Fruit fly (Drosophila melanogaster): ENCODE results near the gene obst-H.

obst-H gene

dm6 chr3L:15494599-15495271 is 34.3 kb downstream of the obst-H start (continued):
- TF ChIP-seq CG2120 (GFP tag; optimal IDR thresholded peaks at IDR 0.05) (no peak), Asciz (GFP tag; optimal IDR thresholded peaks at IDR 0.05) (peak; percentile 51), vvl (GFP tag; IDR thresholded peaks at IDR 0.05) (0 out of 2 replicates have a peak, but pooled peaks have one; percentile 0), sqz (GFP tag; optimal IDR thresholded peaks at IDR 0.05) (peak; percentile 38), CG9932 (GFP tag; IDR thresholded peaks at IDR 0.05) (no peak), Trl (optimal IDR thresholded peaks at IDR 0.05) (peak; percentile 56 to 65), Trl (GFP tag; optimal IDR thresholded peaks at IDR 0.05) (no peak)

- TF ChIP-seq PHDP (tag; optimal IDR thresholded peaks at IDR 0.05) (no peak), mam (GFP tag; optimal IDR thresholded peaks at IDR 0.05) (no peak), CG3163 (GFP tag; optimal IDR thresholded peaks at IDR 0.05) (peak; percentile 96), slp2 (GFP tag; optimal IDR thresholded peaks at IDR 0.05) (no peak), Ptx1 (GFP tag; IDR thresholded peaks at IDR 0.05) (peak; percentile 52; the same call in 1 of the 2 replicates), Mes4 (GFP tag; optimal IDR thresholded peaks at IDR 0.05) (no peak), CG11398 (GFP tag; optimal IDR thresholded peaks at IDR 0.05) (no peak), Bdp1 (GFP tag; optimal IDR thresholded peaks at IDR 0.05) (no peak), CG7556 (GFP tag; optimal IDR thresholded peaks at IDR 0.05) (peak; percentile 48), gem (tag; optimal IDR thresholded peaks at IDR 0.05) (peak; percentile 63), Awh (GFP tag; IDR thresholded peaks at IDR 0.05) (0 out of 2 replicates have a peak, but pooled peaks have one; percentile 53), corto (GFP tag; optimal IDR thresholded peaks at IDR 0.05) (no peak), tap (tag; optimal IDR thresholded peaks at IDR 0.05) (peak; percentile 60), fd64A (GFP tag; optimal IDR thresholded peaks at IDR 0.05) (no peak), HLH54F (GFP tag; optimal IDR thresholded peaks at IDR 0.05) (no peak), CG13287 (GFP tag; IDR thresholded peaks at IDR 0.05; ENCODE audit: partially characterized antibody) (peak; percentile 21; the same call in 1 of the 2 replicates), Spps (tag; optimal IDR thresholded peaks at IDR 0.05) (no peak), CG4820 (GFP tag; optimal IDR thresholded peaks at IDR 0.05) (peak; percentile 50), CG13775 (GFP tag; optimal IDR thresholded peaks at IDR 0.05) (peak; percentile 14), CG11695 (GFP tag; IDR thresholded peaks at IDR 0.05) (no peak), Hmr (GFP tag; optimal IDR thresholded peaks at IDR 0.05) (peak; percentile 37), Sox102F (GFP tag; optimal IDR thresholded peaks at IDR 0.05) (peak; percentile 42), so (GFP tag; IDR thresholded peaks at IDR 0.05) (no peak), dmrt99B (tag; optimal IDR thresholded peaks at IDR 0.05) (peak; percentile 73), Vsx1 (GFP tag; optimal IDR thresholded peaks at IDR 0.05) (no peak), E2f2 (GFP tag; IDR thresholded peaks at IDR 0.05) (no peak), luna (GFP tag; optimal IDR thresholded peaks at IDR 0.05) (no peak), sisA (GFP tag; IDR thresholded peaks at IDR 0.05) (peak; percentile 43; the same call in 1 of the 2 replicates), CG6683 (GFP tag; optimal IDR thresholded peaks at IDR 0.05) (no peak), sd (tag; optimal IDR thresholded peaks at IDR 0.05) (no peak), CG43689 (GFP tag; IDR thresholded peaks at IDR 0.05) (no peak), dmrt11E (tag; optimal IDR thresholded peaks at IDR 0.05) (no peak), CG9932 (GFP tag; IDR thresholded peaks at IDR 0.05) (peak; percentile 37; the same call in 1 of the 2 replicates), ranshi (GFP tag; IDR thresholded peaks at IDR 0.05) (0 out of 2 replicates have a peak, but pooled peaks have one; percentile 12), wor (GFP tag; IDR thresholded peaks at IDR 0.05) (no peak), unc-4 (GFP tag; IDR thresholded peaks at IDR 0.05; ENCODE audit: partially characterized antibody) (no peak), CG17361 (GFP tag; IDR thresholded peaks at IDR 0.05) (peak; percentile 54; the same call in 2 of the 3 replicates), da (GFP tag; optimal IDR thresholded peaks at IDR 0.05) (no peak), CG2116 (GFP tag; optimal IDR thresholded peaks at IDR 0.05) (no peak), CG7786 (GFP tag; optimal IDR thresholded peaks at IDR 0.05) (no peak), CG8281 (tag; optimal IDR thresholded peaks at IDR 0.05) (no peak)
Measured at dm6 chr3L:15493886-15494598, 35.0 kb downstream of the obst-H start.

Measured in whole organism, embryonic.